Worm (Caenorhabditis elegans) whole organism, mixed stage, embryonic: ENCODE measurements around the gene nhr-63.
A peak's percentile ranks its signal among the peaks of the same experiment; 100 is the strongest.
"Not testable (repeated sequence)": the region's sequence is repeated elsewhere in the genome, so short reads cannot be mapped to it uniquely, and the experiment has no call there.

Experiments
- M03D4.4 ChIP-seq: sonication (generic microtip); optimal IDR thresholded peaks from 2 replicates; lab custom pipeline; 2017; ENCODE audit warnings: mild to moderate bottlenecking, missing genetic modification characterization, missing compliant biosample characterization
- bed-3 ChIP-seq: fragments of 200-800 bp; sonication (Bioruptor generic); optimal IDR thresholded peaks from 3 replicates; lab custom pipeline; 2018; ENCODE audit warnings: mild to moderate bottlenecking, missing genetic modification characterization, moderate library complexity, missing compliant biosample characterization
- blmp-1 ChIP-seq: fragments of 150-350 bp; optimal IDR thresholded peaks from 2 replicates; lab custom pipeline; 2014; ENCODE audit warnings: missing biosample characterization, missing genetic modification characterization
- ceh-39 ChIP-seq: fragments of 150-350 bp; optimal IDR thresholded peaks from 2 replicates; lab custom pipeline; 2014; ENCODE audit warnings: missing biosample characterization, missing genetic modification characterization
- ceh-43 ChIP-seq: fragments of 200-800 bp; sonication (Bioruptor generic); optimal IDR thresholded peaks from 2 replicates; lab custom pipeline; 2018; ENCODE audit warnings: mild to moderate bottlenecking, missing genetic modification characterization, moderate library complexity, missing compliant biosample characterization
- ceh-83 ChIP-seq: fragments of 200-800 bp; sonication (Bioruptor generic); optimal IDR thresholded peaks from 2 replicates; lab custom pipeline; 2018; ENCODE audit warnings: mild to moderate bottlenecking, missing genetic modification characterization, missing compliant biosample characterization
- ces-1 ChIP-seq: fragments of 150-350 bp; optimal IDR thresholded peaks from 2 replicates; lab custom pipeline; 2014; ENCODE audit warnings: missing biosample characterization, missing genetic modification reagents, missing genetic modification characterization
- cnd-1 ChIP-seq: fragments of 200-800 bp; sonication (Bioruptor generic); optimal IDR thresholded peaks from 2 replicates; lab custom pipeline; 2018; ENCODE audit warnings: mild to moderate bottlenecking, missing genetic modification characterization, missing compliant biosample characterization
- drap-1 ChIP-seq: fragments of 200-800 bp; sonication (Bioruptor generic); optimal IDR thresholded peaks from 3 replicates; lab custom pipeline; 2018; ENCODE audit warnings: mild to moderate bottlenecking, missing genetic modification characterization, missing compliant biosample characterization
- elt-1 ChIP-seq: sonication (generic microtip); optimal IDR thresholded peaks from 2 replicates; lab custom pipeline; 2017; ENCODE audit warnings: missing genetic modification characterization, mild to moderate bottlenecking, missing compliant biosample characterization, antibody characterized with exemption, moderate library complexity, borderline replicate concordance; ENCODE audit not compliant: insufficient read depth
- elt-3 ChIP-seq: fragments of 150-350 bp; optimal IDR thresholded peaks from 2 replicates; lab custom pipeline; 2014; ENCODE audit warnings: missing biosample characterization, missing genetic modification characterization
- flh-1 ChIP-seq: fragments of 200-800 bp; sonication (Bioruptor generic); optimal IDR thresholded peaks from 2 replicates; lab custom pipeline; 2018; ENCODE audit warnings: mild to moderate bottlenecking, missing genetic modification characterization, moderate library complexity, missing compliant biosample characterization
- ham-2 ChIP-seq: fragments of 200-800 bp; sonication (Bioruptor generic); optimal IDR thresholded peaks from 2 replicates; lab custom pipeline; 2018; ENCODE audit warnings: mild to moderate bottlenecking, missing genetic modification characterization, missing compliant biosample characterization
- lin-13 ChIP-seq: fragments of 150-350 bp; optimal IDR thresholded peaks from 2 replicates; lab custom pipeline; 2014; ENCODE audit warnings: missing biosample characterization, missing genetic modification characterization
- lsy-2 ChIP-seq: fragments of 150-350 bp; optimal IDR thresholded peaks from 2 replicates; lab custom pipeline; 2014; ENCODE audit warnings: missing biosample characterization, missing genetic modification characterization
- mab-5 ChIP-seq: fragments of 150-350 bp; optimal IDR thresholded peaks from 2 replicates; lab custom pipeline; 2014; ENCODE audit warnings: missing biosample characterization, missing genetic modification characterization
- mep-1 ChIP-seq: fragments of 150-350 bp; optimal IDR thresholded peaks from 2 replicates; lab custom pipeline; 2017; ENCODE audit warnings: missing biosample characterization, missing genetic modification reagents, missing genetic modification characterization, inconsistent platforms
- mls-2 ChIP-seq: sonication (generic microtip); optimal IDR thresholded peaks from 2 replicates; lab custom pipeline; 2016; ENCODE audit warnings: mild to moderate bottlenecking, missing genetic modification characterization, moderate library complexity, missing compliant biosample characterization
- nhr-2 ChIP-seq: fragments of 150-350 bp; optimal IDR thresholded peaks from 2 replicates; lab custom pipeline; 2014; ENCODE audit warnings: missing biosample characterization, missing genetic modification characterization
- nhr-237 ChIP-seq: fragments of 150-350 bp; optimal IDR thresholded peaks from 2 replicates; lab custom pipeline; 2014; ENCODE audit warnings: missing biosample characterization, missing genetic modification characterization
- nhr-76 ChIP-seq: sonication (generic microtip); optimal IDR thresholded peaks from 2 replicates; lab custom pipeline; 2017; ENCODE audit warnings: missing biosample characterization, missing genetic modification characterization
- pha-4 ChIP-seq: fragments of 150-350 bp; optimal IDR thresholded peaks from 2 replicates; lab custom pipeline; 2018; ENCODE audit warnings: missing biosample characterization, missing genetic modification reagents, missing genetic modification characterization
- sem-2 ChIP-seq: fragments of 200-800 bp; sonication (Bioruptor generic); optimal IDR thresholded peaks from 2 replicates; lab custom pipeline; 2018; ENCODE audit warnings: mild to moderate bottlenecking, missing genetic modification characterization, missing compliant biosample characterization
- snpc-4 ChIP-seq: fragments of 150-350 bp; optimal IDR thresholded peaks from 2 replicates; lab custom pipeline; 2014; ENCODE audit warnings: missing biosample characterization, missing genetic modification characterization
- sptf-1 ChIP-seq: sonication (generic microtip); optimal IDR thresholded peaks from 2 replicates; lab custom pipeline; 2017; ENCODE audit warnings: mild to moderate bottlenecking, missing genetic modification characterization, moderate library complexity, missing compliant biosample characterization
- tbx-8 ChIP-seq: fragments of 200-800 bp; sonication (Bioruptor generic); optimal IDR thresholded peaks from 2 replicates; lab custom pipeline; 2018; ENCODE audit warnings: mild to moderate bottlenecking, missing genetic modification characterization, moderate library complexity, missing compliant biosample characterization
- unc-120 ChIP-seq: sonication (generic microtip); optimal IDR thresholded peaks from 2 replicates; lab custom pipeline; 2017; ENCODE audit warnings: missing genetic modification characterization, missing compliant biosample characterization; ENCODE audit not compliant: poor library complexity, severe bottlenecking
- unc-39 ChIP-seq: fragments of 150-350 bp; optimal IDR thresholded peaks from 2 replicates; lab custom pipeline; 2014; ENCODE audit warnings: missing biosample characterization, missing genetic modification characterization
- unc-62 ChIP-seq: fragments of 150-350 bp; optimal IDR thresholded peaks from 2 replicates; lab custom pipeline; 2014; ENCODE audit warnings: missing biosample characterization, missing genetic modification reagents, missing genetic modification characterization
- ztf-11 ChIP-seq: fragments of 150-350 bp; optimal IDR thresholded peaks from 2 replicates; lab custom pipeline; 2014; ENCODE audit warnings: missing biosample characterization, missing genetic modification characterization

Gene nhr-63

ce11 chrV:15988074-15988473 lies 14.3 kb upstream of the nhr-63 start, which contains the start of gene F36G9.15:
Gene F36G9.15 (minus strand): TSS chrV:15988174.
- TF ChIP-seq mls-2 (tag; lab: Kevin White, UChicago) (no peak), tbx-8 (no peak), ztf-11 (tag; lab: Kevin White, UChicago) (no peak), sptf-1 (tag; lab: Kevin White, UChicago) (no peak), mep-1 (tag; lab: Kevin White, UChicago) (no peak), nhr-76 (no peak), nhr-2 (no peak), drap-1 (GFP tag; lab: Kevin White, UChicago) (no peak), ceh-83 (no peak), snpc-4 (tag; lab: Kevin White, UChicago) (no peak), pha-4 (tag; lab: Kevin White, UChicago) (no peak)

ce11 chrV:15991850-15992249 lies 10.5 kb upstream of the nhr-63 start, which contains the start of gene C06C6.7:
Gene C06C6.7 (plus strand): TSS chrV:15992150.
- not testable (repeated sequence) for TF ChIP-seq elt-3 (tag; lab: Kevin White, UChicago); unc-39; mls-2 (tag; lab: Kevin White, UChicago)
- TF ChIP-seq, all 35 proteins: peak for 0; not testable (repeated sequence) for 35

- no peak for TF ChIP-seq ztf-11 (tag; lab: Kevin White, UChicago)
- TF ChIP-seq M03D4.4 (tag; lab: Kevin White, UChicago): no peak
- TF ChIP-seq bed-3 (GFP tag; lab: Kevin White, UChicago): no peak
- no peak for TF ChIP-seq tbx-8
- TF ChIP-seq elt-1: no peak
- no peak for TF ChIP-seq cnd-1 (tag; lab: Kevin White, UChicago)
- TF ChIP-seq unc-120: no peak
- no peak for TF ChIP-seq nhr-237 (tag; lab: Kevin White, UChicago)
- TF ChIP-seq ham-2 (GFP tag; lab: Kevin White, UChicago): no peak
- TF ChIP-seq drap-1 (GFP tag; lab: Kevin White, UChicago): no peak
- TF ChIP-seq lin-13 (tag; lab: Kevin White, UChicago): no peak
- TF ChIP-seq, all 35 proteins: peak for 0
Measured at ce11 chrV:15996655-15997186, 5.7 kb upstream of the nhr-63 start, which contains the start of the genes C06C6.9 and C06C6.8. Gene C06C6.9 (minus strand): TSS chrV:15996755. Gene C06C6.8 (plus strand): TSS chrV:15997136.

ce11 chrV:16000433-16000832 lies 2.0 kb upstream of the nhr-63 start, which contains the start of gene nhr-50:
Gene nhr-50 (minus strand): TSS chrV:16000631.
- TF ChIP-seq flh-1 (GFP tag; lab: Kevin White, UChicago) (no peak), pha-4 (tag; lab: Kevin White, UChicago) (peak; percentile 36)

- no peak for TF ChIP-seq elt-1
- no peak for TF ChIP-seq nhr-76
- TF ChIP-seq unc-62 (GFP tag; lab: Kevin White, UChicago): no peak
- TF ChIP-seq lsy-2 (tag; lab: Kevin White, UChicago): no peak
- TF ChIP-seq, all 35 proteins: peak for 0
Measured at ce11 chrV:16007505-16007904, 5.1 kb downstream of the nhr-63 start, which contains the start of gene str-231. Gene str-231 (minus strand): TSS chrV:16007605.

- TF ChIP-seq snpc-4 (tag; lab: Kevin White, UChicago) (no peak), mab-5 (tag; lab: Kevin White, UChicago) (no peak), mls-2 (tag; lab: Kevin White, UChicago) (no peak), drap-1 (GFP tag; lab: Kevin White, UChicago) (no peak), ces-1 (no peak), unc-39 (no peak), unc-120 (no peak), unc-62 (GFP tag; lab: Kevin White, UChicago) (no peak), blmp-1 (tag; lab: Kevin White, UChicago) (no peak), lin-13 (tag; lab: Kevin White, UChicago) (no peak), sem-2 (GFP tag; lab: Kevin White, UChicago) (no peak), ceh-43 (no peak), ztf-11 (tag; lab: Kevin White, UChicago) (no peak), ceh-39 (tag; lab: Kevin White, UChicago) (no peak)
Measured at ce11 chrV:16009564-16009963, 7.2 kb downstream of the nhr-63 start, which contains the start of gene str-233. Gene str-233 (minus strand): TSS chrV:16009664.
